Worm (Caenorhabditis elegans) whole organism, L4 larva: Measurements from ENCODE around the gene col-89.

ENCODE experiments used
- ama-1 ChIP-seq: fragments of 150-350 bp; optimal IDR thresholded peaks from 2 replicates; lab custom pipeline; 2014; ENCODE audit warnings: inconsistent platforms, mixed read lengths
- ceh-82 ChIP-seq: sonication (generic microtip); optimal IDR thresholded peaks from 2 replicates; lab custom pipeline; 2017; ENCODE audit warnings: missing biosample characterization, missing genetic modification characterization
- daf-12 ChIP-seq: fragments of 150-350 bp; optimal IDR thresholded peaks from 2 replicates; lab custom pipeline; 2014; ENCODE audit warnings: missing biosample characterization, missing genetic modification reagents, missing genetic modification characterization
- lin-13 ChIP-seq: fragments of 150-350 bp; optimal IDR thresholded peaks from 2 replicates; lab custom pipeline; 2014; ENCODE audit warnings: missing biosample characterization, missing genetic modification reagents, missing genetic modification characterization
- nhr-25 ChIP-seq: sonication (generic microtip); optimal IDR thresholded peaks from 2 replicates; lab custom pipeline; 2017; ENCODE audit warnings: missing genetic modification characterization, mild to moderate bottlenecking, missing compliant biosample characterization, antibody characterized with exemption, moderate library complexity, borderline replicate concordance; ENCODE audit not compliant: insufficient read depth
- nhr-48 ChIP-seq: sonication (generic microtip); optimal IDR thresholded peaks from 2 replicates; lab custom pipeline; 2016; ENCODE audit warnings: mild to moderate bottlenecking, missing genetic modification characterization, missing compliant biosample characterization
- spr-3 ChIP-seq: fragments of 200-800 bp; sonication (Bioruptor generic); optimal IDR thresholded peaks from 2 replicates; lab custom pipeline; 2018; ENCODE audit warnings: mild to moderate bottlenecking, missing genetic modification characterization, missing compliant biosample characterization

- no peak for TF ChIP-seq nhr-48 (tag; lab: Kevin White, UChicago)
- no peak for TF ChIP-seq daf-12 (tag; lab: Kevin White, UChicago)
- no peak for TF ChIP-seq ceh-82 (tag; lab: Kevin White, UChicago)
- TF ChIP-seq lin-13 (GFP tag; lab: Kevin White, UChicago): no peak
- TF ChIP-seq spr-3 (GFP tag; lab: Kevin White, UChicago): no peak
- TF ChIP-seq ama-1 (lab: Kevin White, UChicago): no peak
- no peak for TF ChIP-seq nhr-25 (tag; lab: Kevin White, UChicago)
Observed at ce11 chrIII:4766842-4767241, 18.9 kb downstream of the col-89 start.
